Fruit fly (Drosophila melanogaster): Measurements from ENCODE around the gene Pp1-87B.

- TF ChIP-seq h (GFP tag; optimal IDR thresholded peaks at IDR 0.05) (no peak), pan (optimal IDR thresholded peaks at IDR 0.05) (no peak), Hr78 (GFP tag; optimal IDR thresholded peaks at IDR 0.05) (no peak), Dif (GFP tag; optimal IDR thresholded peaks at IDR 0.05; ENCODE audit: partially characterized antibody) (no peak), brk (GFP tag; optimal IDR thresholded peaks at IDR 0.05) (no peak)
These were observed 1.7 kb downstream of the Pp1-87B start for dm6 chr3R:12423997-12424396.
